Fruit fly (Drosophila melanogaster) whole organism, embryonic: ENCODE measurements around the gene Trm1.

Source experiments
- CG11723 ChIP-seq: fragments of 200-800 bp; sonication (Bioruptor generic); optimal IDR thresholded peaks from 2 replicates; lab custom pipeline; 2017; ENCODE audit warnings: missing biosample characterization, mild to moderate bottlenecking, missing genetic modification characterization
- CG13424 ChIP-seq: fragments of 200-800 bp; sonication (Bioruptor generic); optimal IDR thresholded peaks from 2 replicates; lab custom pipeline; 2019; ENCODE audit warnings: missing biosample characterization, mild to moderate bottlenecking, missing genetic modification characterization, moderate library complexity
- CG1529 ChIP-seq: fragments of 200-800 bp; sonication (Bioruptor generic); optimal IDR thresholded peaks from 3 replicates; lab custom pipeline; 2018; ENCODE audit warnings: missing biosample characterization, missing genetic modification characterization
- CG17568 ChIP-seq: fragments of 200-800 bp; sonication (Bioruptor generic); optimal IDR thresholded peaks from 2 replicates; lab custom pipeline; 2018; ENCODE audit warnings: missing biosample characterization, mild to moderate bottlenecking, missing genetic modification characterization, moderate library complexity
- CG17802 ChIP-seq: fragments of 200-800 bp; sonication (Bioruptor generic); optimal IDR thresholded peaks from 2 replicates; lab custom pipeline; 2018; ENCODE audit warnings: missing biosample characterization, mild to moderate bottlenecking, missing genetic modification characterization, moderate library complexity
- CG18764 ChIP-seq: fragments of 200-800 bp; sonication (Bioruptor generic); optimal IDR thresholded peaks from 3 replicates; lab custom pipeline; 2016; ENCODE audit warnings: missing biosample characterization, missing genetic modification characterization
- CG31365 ChIP-seq: fragments of 200-800 bp; sonication (Bioruptor generic); optimal IDR thresholded peaks from 2 replicates; lab custom pipeline; 2018; ENCODE audit warnings: missing biosample characterization, mild to moderate bottlenecking, missing genetic modification characterization
- CG3163 ChIP-seq: fragments of 200-800 bp; sonication (Bioruptor generic); optimal IDR thresholded peaks from 3 replicates; lab custom pipeline; 2016; ENCODE audit warnings: missing biosample characterization, missing genetic modification characterization
- CG32532 ChIP-seq: fragments of 200-800 bp; sonication (Bioruptor generic); IDR thresholded peaks from 2 replicates; pipeline ENCODE4 v1.3.6; 2022; ENCODE audit warnings: missing biosample characterization, missing genetic modification characterization
- CG3995 ChIP-seq: fragments of 200-800 bp; sonication (Bioruptor generic); optimal IDR thresholded peaks from 3 replicates; lab custom pipeline; 2016; ENCODE audit warnings: missing biosample characterization, missing genetic modification characterization
- CG6175 ChIP-seq: fragments of 200-800 bp; sonication (Bioruptor generic); IDR thresholded peaks from 3 replicates; pipeline ENCODE4 v1.3.6; 2022; ENCODE audit warnings: missing biosample characterization, missing genetic modification characterization
- CG6683 ChIP-seq: fragments of 200-800 bp; sonication (Bioruptor generic); optimal IDR thresholded peaks from 2 replicates; lab custom pipeline; 2017; ENCODE audit warnings: missing biosample characterization, mild to moderate bottlenecking, missing genetic modification characterization, missing genetic modification reagents
- CG6854 ChIP-seq: fragments of 200-800 bp; sonication (Bioruptor generic); optimal IDR thresholded peaks from 3 replicates; lab custom pipeline; 2017; ENCODE audit warnings: missing biosample characterization, mild to moderate bottlenecking, missing genetic modification characterization
- CG9437 ChIP-seq: fragments of 200-800 bp; sonication (Bioruptor generic); optimal IDR thresholded peaks from 2 replicates; lab custom pipeline; 2018; ENCODE audit warnings: missing biosample characterization, mild to moderate bottlenecking, missing genetic modification characterization
- CG9727 ChIP-seq: fragments of 200-800 bp; sonication (Bioruptor generic); optimal IDR thresholded peaks from 3 replicates; lab custom pipeline; 2017; ENCODE audit warnings: missing biosample characterization, mild to moderate bottlenecking, missing genetic modification characterization
- CoRest ChIP-seq: fragments of 200-800 bp; sonication (Bioruptor generic); optimal IDR thresholded peaks from 3 replicates; lab custom pipeline; 2018; ENCODE audit warnings: missing biosample characterization, mild to moderate bottlenecking, missing genetic modification characterization, moderate library complexity
- Dek ChIP-seq: fragments of 200-800 bp; sonication (Bioruptor generic); optimal IDR thresholded peaks from 3 replicates; lab custom pipeline; 2019; ENCODE audit warnings: missing biosample characterization, mild to moderate bottlenecking, missing genetic modification characterization, moderate library complexity
- Hmr ChIP-seq: fragments of 200-800 bp; sonication (Bioruptor generic); optimal IDR thresholded peaks from 3 replicates; lab custom pipeline; 2017; ENCODE audit warnings: mild to moderate bottlenecking, missing biosample characterization, missing genetic modification reagents, missing genetic modification characterization
- Hr51 ChIP-seq, 2 experiments: fragments of 200-800 bp; sonication (Bioruptor generic); optimal IDR thresholded peaks; 2 replicates in 1 of 2; 3 replicates in 1 of 2; lab custom pipeline; 2016 to 2018; ENCODE audit warnings: missing biosample characterization in 2 of 2, missing genetic modification characterization in 2 of 2, mild to moderate bottlenecking in 1 of 2, moderate library complexity in 1 of 2
- Max ChIP-seq: fragments of 200-800 bp; sonication (Bioruptor generic); optimal IDR thresholded peaks from 2 replicates; lab custom pipeline; 2016; ENCODE audit warnings: missing biosample characterization, mild to moderate bottlenecking, missing genetic modification characterization
- Nf-YA ChIP-seq: fragments of 200-800 bp; sonication (Bioruptor generic); IDR thresholded peaks from 2 replicates; pipeline ENCODE4 v1.3.6; 2022; ENCODE audit warnings: missing biosample characterization, missing genetic modification characterization
- Nf-YC ChIP-seq: fragments of 200-800 bp; optimal IDR thresholded peaks from 3 replicates; lab custom pipeline; 2019; ENCODE audit warnings: missing biosample characterization, mild to moderate bottlenecking, missing genetic modification characterization, moderate library complexity
- Oli ChIP-seq: fragments of 200-800 bp; sonication (Bioruptor generic); optimal IDR thresholded peaks from 2 replicates; lab custom pipeline; 2018; ENCODE audit warnings: missing biosample characterization, mild to moderate bottlenecking, missing genetic modification characterization, moderate library complexity
- Sox102F ChIP-seq: fragments of 200-800 bp; sonication (Bioruptor generic); optimal IDR thresholded peaks from 2 replicates; lab custom pipeline; 2018; ENCODE audit warnings: missing biosample characterization, mild to moderate bottlenecking, missing genetic modification characterization, moderate library complexity
- Tbp ChIP-seq: fragments of >200 bp; optimal IDR thresholded peaks from 2 replicates; lab custom pipeline; 2018; ENCODE audit warnings: missing biosample characterization, missing genetic modification characterization
- al ChIP-seq: fragments of 200-800 bp; sonication (Bioruptor generic); IDR thresholded peaks from 2 replicates; pipeline ENCODE4 v1.3.6; 2022; ENCODE audit warnings: missing biosample characterization, missing genetic modification characterization
- bsh ChIP-seq, 2 experiments: fragments of 200-800 bp; sonication (Bioruptor generic); optimal IDR thresholded peaks; 2 replicates each; lab custom pipeline; 2017 to 2018; ENCODE audit warnings: mild to moderate bottlenecking in 2 of 2, missing biosample characterization in 2 of 2, missing genetic modification characterization in 2 of 2, moderate library complexity in 1 of 2
- crc ChIP-seq: fragments of 200-800 bp; sonication (Bioruptor generic); optimal IDR thresholded peaks from 2 replicates; lab custom pipeline; 2016; ENCODE audit warnings: missing biosample characterization, missing genetic modification characterization
- crp ChIP-seq, 2 experiments: fragments of 200-800 bp; sonication (Bioruptor generic); optimal IDR thresholded peaks; 2 replicates in 1 of 2; 3 replicates in 1 of 2; lab custom pipeline; 2017; ENCODE audit warnings: missing biosample characterization in 2 of 2, missing genetic modification characterization in 2 of 2, mild to moderate bottlenecking in 1 of 2, moderate library complexity in 1 of 2
- dmrt99B ChIP-seq: fragments of 200-800 bp; sonication (Bioruptor generic); optimal IDR thresholded peaks from 2 replicates; lab custom pipeline; 2018; ENCODE audit warnings: missing biosample characterization, mild to moderate bottlenecking, missing genetic modification characterization, moderate library complexity
- dpn ChIP-seq, 2 experiments: fragments of 200-800 bp; sonication (Bioruptor generic); optimal IDR thresholded peaks; 3 replicates each; lab custom pipeline; 2016; ENCODE audit warnings: missing biosample characterization in 2 of 2, missing genetic modification characterization in 2 of 2
- dysf ChIP-seq: fragments of 200-800 bp; sonication (Bioruptor generic); IDR thresholded peaks from 3 replicates; pipeline ENCODE4 v1.3.6; 2022; ENCODE audit warnings: missing biosample characterization, missing genetic modification characterization
- fd102C ChIP-seq: fragments of 200-800 bp; sonication (Bioruptor generic); optimal IDR thresholded peaks from 2 replicates; lab custom pipeline; 2018; ENCODE audit warnings: missing biosample characterization, mild to moderate bottlenecking, missing genetic modification characterization, moderate library complexity
- fd64A ChIP-seq: fragments of 200-800 bp; sonication (Bioruptor generic); optimal IDR thresholded peaks from 3 replicates; lab custom pipeline; 2018; ENCODE audit warnings: missing biosample characterization, mild to moderate bottlenecking, missing genetic modification characterization
- grn ChIP-seq: fragments of 200-800 bp; sonication (Bioruptor generic); optimal IDR thresholded peaks from 3 replicates; lab custom pipeline; 2017; ENCODE audit warnings: missing biosample characterization, missing genetic modification characterization
- inv ChIP-seq: fragments of 200-800 bp; sonication (Bioruptor generic); IDR thresholded peaks from 2 replicates; pipeline ENCODE4 v1.3.6; 2022; ENCODE audit warnings: missing biosample characterization, missing genetic modification characterization; ENCODE audit not compliant: partially characterized antibody
- kah ChIP-seq: fragments of 200-800 bp; sonication (Bioruptor generic); optimal IDR thresholded peaks from 2 replicates; lab custom pipeline; 2018; ENCODE audit warnings: missing biosample characterization, mild to moderate bottlenecking, missing genetic modification characterization
- lmd ChIP-seq: fragments of 200-800 bp; sonication (Bioruptor generic); IDR thresholded peaks from 2 replicates; pipeline ENCODE4 v1.3.6; 2022; ENCODE audit warnings: missing biosample characterization, missing genetic modification characterization
- nerfin-1 ChIP-seq: fragments of 200-800 bp; sonication (Bioruptor generic); optimal IDR thresholded peaks from 3 replicates; lab custom pipeline; 2019; ENCODE audit warnings: missing biosample characterization, mild to moderate bottlenecking, missing genetic modification characterization, moderate library complexity
- nom ChIP-seq: fragments of 200-800 bp; sonication (Bioruptor generic); optimal IDR thresholded peaks from 2 replicates; lab custom pipeline; 2017; ENCODE audit warnings: missing biosample characterization, missing genetic modification characterization, mild to moderate bottlenecking, moderate library complexity, missing genetic modification reagents
- odd ChIP-seq: fragments of 200-800 bp; sonication (Bioruptor generic); optimal IDR thresholded peaks from 2 replicates; lab custom pipeline; 2017; ENCODE audit warnings: missing biosample characterization, mild to moderate bottlenecking, missing genetic modification characterization
- pnt ChIP-seq: fragments of 200-800 bp; sonication (Bioruptor generic); optimal IDR thresholded peaks from 3 replicates; lab custom pipeline; 2016; ENCODE audit warnings: missing biosample characterization, missing genetic modification characterization
- salm ChIP-seq: fragments of 200-800 bp; sonication (Bioruptor generic); optimal IDR thresholded peaks from 2 replicates; lab custom pipeline; 2018; ENCODE audit warnings: missing biosample characterization, mild to moderate bottlenecking, missing genetic modification characterization
- sc ChIP-seq, 3 experiments: fragments of >200 bp in 2 of 3; fragments of 200-800 bp in 1 of 3; sonication (Bioruptor generic) in 1 of 3; optimal IDR thresholded peaks; 2 replicates in 2 of 3; 3 replicates in 1 of 3; lab custom pipeline; 2017; ENCODE audit warnings: mild to moderate bottlenecking in 1 of 3, missing biosample characterization in 1 of 3, missing genetic modification characterization in 1 of 3, missing genetic modification reagents in 1 of 3
- trem ChIP-seq: fragments of 200-800 bp; optimal IDR thresholded peaks from 3 replicates; lab custom pipeline; 2019; ENCODE audit warnings: missing biosample characterization, mild to moderate bottlenecking, missing genetic modification characterization, moderate library complexity
- unpg ChIP-seq: fragments of 200-800 bp; sonication (Bioruptor generic); optimal IDR thresholded peaks from 3 replicates; lab custom pipeline; 2018; ENCODE audit warnings: missing biosample characterization, mild to moderate bottlenecking, missing genetic modification characterization, moderate library complexity

Trm1 gene

dm6 chr2L:12460767-12461739 lies 33.2 kb downstream of the Trm1 start (continued):
- TF ChIP-seq Max (peak; percentile 75), CG1529 (GFP tag; lab: Kevin White, UChicago) (peak; percentile 47), fd64A (GFP tag; lab: Kevin White, UChicago) (peak; percentile 72), CG6175 (0 out of 3 replicates have a peak, but pooled peaks have one; percentile 46), al (GFP tag; lab: Robert Waterston, UW) (no peak), bsh (GFP tag; optimal IDR thresholded peaks at IDR 0.05; lab: Kevin White, UChicago) (peak; percentile 25 to 42), sc (optimal IDR thresholded peaks at IDR 0.05; lab: Kevin White, UChicago) (no peak), sc (GFP tag; optimal IDR thresholded peaks at IDR 0.05; lab: Kevin White, UChicago) (peak; percentile 13), kah (GFP tag; lab: Kevin White, UChicago) (peak; percentile 78), CG32532 (peak; percentile 79), odd (peak; percentile 71), dysf (GFP tag; lab: Robert Waterston, UW) (peak; percentile 29; the same call in 1 of the 3 replicates), CG17568 (GFP tag; lab: Kevin White, UChicago) (peak; percentile 79), lmd (no peak), Hr51 (GFP tag; optimal IDR thresholded peaks at IDR 0.05; lab: Kevin White, UChicago) (peak; percentile 26 to 35), Tbp (GFP tag; lab: Kevin White, UChicago) (peak; percentile 60), fd102C (GFP tag; lab: Kevin White, UChicago) (peak; percentile 72), CG31365 (peak; percentile 66), nom (GFP tag; lab: Kevin White, UChicago) (peak; percentile 85), dpn (GFP tag; optimal IDR thresholded peaks at IDR 0.05; lab: Kevin White, UChicago) (peak; percentile 3 to 33), CG3995 (no peak), CG13424 (tag; lab: Kevin White, UChicago) (peak; percentile 41), Dek (tag; lab: Kevin White, UChicago) (peak; percentile 67), Nf-YC (tag; lab: Kevin White, UChicago) (peak; percentile 66), Sox102F (GFP tag; lab: Kevin White, UChicago) (peak; percentile 26), CG9727 (GFP tag; lab: Kevin White, UChicago) (peak; percentile 78), CG3163 (GFP tag; lab: Kevin White, UChicago) (peak; percentile 75), crc (GFP tag; lab: Kevin White, UChicago) (no peak), CoRest (tag; lab: Kevin White, UChicago) (peak; percentile 28), Oli (peak; percentile 12), inv (GFP tag; lab: Robert Waterston, UW) (peak; percentile 33; the same call in 1 of the 2 replicates), grn (GFP tag; lab: Kevin White, UChicago) (peak; percentile 35), unpg (GFP tag; lab: Kevin White, UChicago) (peak; percentile 60), pnt (GFP tag; lab: Kevin White, UChicago) (peak; percentile 1), nerfin-1 (tag; lab: Kevin White, UChicago) (peak; percentile 92), Nf-YA (no peak), CG11723 (GFP tag; lab: Kevin White, UChicago) (peak; percentile 42), CG6683 (GFP tag; lab: Kevin White, UChicago) (peak; percentile 80), crp (GFP tag; optimal IDR thresholded peaks at IDR 0.05; lab: Kevin White, UChicago) (peak in 1 of 2 experiments; percentile 7), CG9437 (no peak), salm (peak; percentile 60), CG17802 (tag; lab: Kevin White, UChicago) (no peak), trem (tag; lab: Kevin White, UChicago) (peak; percentile 9), dmrt99B (tag; lab: Kevin White, UChicago) (peak; percentile 40), Hmr (GFP tag; lab: Kevin White, UChicago) (peak; percentile 90), CG18764 (GFP tag; lab: Kevin White, UChicago) (peak; percentile 14), CG6854 (GFP tag; lab: Kevin White, UChicago) (peak; percentile 83)
